Worm (Caenorhabditis elegans) whole organism, L1 larva: ENCODE results near the gene ipla-5.

Experiments used
- C04F5.9 ChIP-seq: sonication (generic microtip); optimal IDR thresholded peaks from 2 replicates; lab custom pipeline; 2016; ENCODE audit warnings: missing genetic modification characterization, missing compliant biosample characterization
- C16A3.4 ChIP-seq: fragments of 150-350 bp; optimal IDR thresholded peaks from 2 replicates; lab custom pipeline; 2014; ENCODE audit warnings: missing biosample characterization, missing genetic modification characterization
- C34B4.2 ChIP-seq: sonication (generic microtip); optimal IDR thresholded peaks from 2 replicates; lab custom pipeline; 2017; ENCODE audit warnings: mild to moderate bottlenecking, missing genetic modification characterization, missing compliant biosample characterization
- Y116A8C.19 ChIP-seq: sonication (generic microtip); optimal IDR thresholded peaks from 2 replicates; lab custom pipeline; 2016; ENCODE audit warnings: missing compliant biosample characterization, missing genetic modification characterization, borderline replicate concordance
- aha-1 ChIP-seq: fragments of 150-350 bp; optimal IDR thresholded peaks from 2 replicates; lab custom pipeline; 2014; ENCODE audit warnings: missing biosample characterization, missing genetic modification characterization
- alr-1 ChIP-seq: fragments of 200-800 bp; sonication (Bioruptor generic); optimal IDR thresholded peaks from 2 replicates; lab custom pipeline; 2018; ENCODE audit warnings: borderline replicate concordance, mild to moderate bottlenecking, missing genetic modification characterization, missing compliant biosample characterization
- blmp-1 ChIP-seq: fragments of 150-350 bp; optimal IDR thresholded peaks from 2 replicates; lab custom pipeline; 2014; ENCODE audit warnings: missing biosample characterization, missing genetic modification characterization
- ceh-63 ChIP-seq: fragments of 200-800 bp; sonication (Bioruptor generic); optimal IDR thresholded peaks from 2 replicates; lab custom pipeline; 2018; ENCODE audit warnings: mild to moderate bottlenecking, missing genetic modification characterization, missing compliant biosample characterization
- ceh-82 ChIP-seq, 3 experiments: fragments of 150-350 bp in 1 of 3; sonication (generic microtip) in 2 of 3; optimal IDR thresholded peaks; 2 replicates each; lab custom pipeline; 2014 to 2017; ENCODE audit warnings: missing biosample characterization in 3 of 3, missing genetic modification characterization in 3 of 3
- ceh-88 ChIP-seq: fragments of 200-800 bp; sonication (Bioruptor generic); IDR thresholded peaks from 2 replicates; pipeline ENCODE4 v1.3.6; 2022; ENCODE audit warnings: missing genetic modification characterization, missing compliant biosample characterization
- dpl-1 ChIP-seq, 3 experiments: fragments of 150-350 bp in 2 of 3; sonication (generic microtip) in 1 of 3; optimal IDR thresholded peaks; 2 replicates each; lab custom pipeline; 2014 to 2017; ENCODE audit warnings: missing biosample characterization in 3 of 3, missing genetic modification characterization in 3 of 3, missing genetic modification reagents in 3 of 3
- efl-1 ChIP-seq, 4 experiments: fragments of 150-350 bp; optimal IDR thresholded peaks in 3 of 4; peaks in 1 of 4; 1 replicate in 1 of 4; 2 replicates in 3 of 4; lab custom pipeline; 2014; ENCODE audit warnings: missing biosample characterization in 2 of 4, missing genetic modification characterization in 2 of 4, missing genetic modification reagents in 2 of 4
- efl-3 ChIP-seq: fragments of 200-800 bp; sonication (Bioruptor generic); optimal IDR thresholded peaks from 2 replicates; lab custom pipeline; 2018; ENCODE audit warnings: mild to moderate bottlenecking, missing genetic modification characterization, missing compliant biosample characterization
- egl-13 ChIP-seq: sonication (generic microtip); optimal IDR thresholded peaks from 2 replicates; lab custom pipeline; 2016; ENCODE audit warnings: missing genotype, missing genetic modification reagents, missing genetic modification characterization, missing compliant biosample characterization
- egl-27 ChIP-seq, 2 experiments: fragments of 150-350 bp in 1 of 2; sonication (generic microtip); optimal IDR thresholded peaks; 3 replicates each; lab custom pipeline; 2017 to 2018; ENCODE audit warnings: missing biosample characterization in 2 of 2, missing genetic modification characterization in 2 of 2, missing genetic modification reagents in 2 of 2
- elt-2 ChIP-seq: sonication (generic microtip); optimal IDR thresholded peaks from 2 replicates; lab custom pipeline; 2016; ENCODE audit warnings: missing genetic modification characterization, mild to moderate bottlenecking, inconsistent platforms, missing compliant biosample characterization, missing genetic modification reagents
- fkh-10 ChIP-seq: sonication (generic microtip); optimal IDR thresholded peaks from 2 replicates; lab custom pipeline; 2017; ENCODE audit warnings: missing biosample characterization, missing genetic modification reagents, missing genetic modification characterization
- fkh-4 ChIP-seq: sonication (generic microtip); optimal IDR thresholded peaks from 2 replicates; lab custom pipeline; 2016; ENCODE audit warnings: missing compliant biosample characterization, missing genetic modification characterization, borderline replicate concordance
- fkh-8 ChIP-seq: sonication (generic microtip); optimal IDR thresholded peaks from 2 replicates; lab custom pipeline; 2016; ENCODE audit warnings: mild to moderate bottlenecking, missing genetic modification characterization, missing compliant biosample characterization
- grh-1 ChIP-seq: fragments of 200-800 bp; sonication (Bioruptor generic); IDR thresholded peaks from 2 replicates; pipeline ENCODE4 v1.3.6; 2022; ENCODE audit warnings: missing genetic modification reagents, missing genetic modification characterization, missing compliant biosample characterization
- hpl-2 ChIP-seq: fragments of 150-350 bp; optimal IDR thresholded peaks from 2 replicates; lab custom pipeline; 2014; ENCODE audit warnings: missing biosample characterization, missing genetic modification reagents, missing genetic modification characterization
- irx-1 ChIP-seq: sonication (generic microtip); optimal IDR thresholded peaks from 2 replicates; lab custom pipeline; 2016; ENCODE audit warnings: missing genetic modification characterization, missing compliant biosample characterization
- jun-1 ChIP-seq: fragments of 150-350 bp; optimal IDR thresholded peaks from 2 replicates; lab custom pipeline; 2014; ENCODE audit warnings: missing biosample characterization, missing genetic modification reagents, missing genetic modification characterization
- lin-13 ChIP-seq: fragments of 150-350 bp; optimal IDR thresholded peaks from 2 replicates; lab custom pipeline; 2014; ENCODE audit warnings: missing biosample characterization, missing genetic modification reagents, missing genetic modification characterization
- lin-35 ChIP-seq, 2 experiments: fragments of 150-350 bp; optimal IDR thresholded peaks; 2 replicates each; lab custom pipeline; 2014; ENCODE audit warnings: missing biosample characterization in 2 of 2, missing genetic modification characterization in 2 of 2, missing genetic modification reagents in 2 of 2
- lsy-2 ChIP-seq, 2 experiments: fragments of 150-350 bp; optimal IDR thresholded peaks; 2 replicates each; lab custom pipeline; 2014; ENCODE audit warnings: missing biosample characterization in 2 of 2, missing genetic modification characterization in 2 of 2
- mab-9 ChIP-seq: fragments of 200-800 bp; sonication (Bioruptor generic); IDR thresholded peaks from 2 replicates; pipeline ENCODE4 v1.3.6; 2022; ENCODE audit warnings: missing genetic modification reagents, missing genetic modification characterization, missing compliant biosample characterization
- mdl-1 ChIP-seq, 2 experiments: fragments of 150-350 bp; optimal IDR thresholded peaks; 2 replicates each; lab custom pipeline; 2014 to 2017; ENCODE audit warnings: missing biosample characterization in 2 of 2, missing genetic modification characterization in 2 of 2, inconsistent platforms in 1 of 2
- mep-1 ChIP-seq: fragments of 150-350 bp; optimal IDR thresholded peaks from 2 replicates; lab custom pipeline; 2014; ENCODE audit warnings: missing biosample characterization, missing genetic modification characterization
- nhr-12 ChIP-seq: sonication (generic microtip); optimal IDR thresholded peaks from 2 replicates; lab custom pipeline; 2017; ENCODE audit warnings: missing biosample characterization, missing genetic modification characterization
- nhr-19 ChIP-seq: fragments of 200-800 bp; sonication (Bioruptor generic); conservative IDR thresholded peaks from 2 replicates; pipeline ENCODE4 v1.3.6; 2022; ENCODE audit warnings: missing genetic modification characterization, missing compliant biosample characterization
- nhr-20 ChIP-seq: sonication (generic microtip); optimal IDR thresholded peaks from 2 replicates; lab custom pipeline; 2016; ENCODE audit warnings: mild to moderate bottlenecking, missing genetic modification characterization, missing compliant biosample characterization
- nhr-47 ChIP-seq: sonication (generic microtip); optimal IDR thresholded peaks from 2 replicates; lab custom pipeline; 2016; ENCODE audit warnings: mild to moderate bottlenecking, missing genetic modification characterization, moderate library complexity, missing compliant biosample characterization
- nhr-71 ChIP-seq: sonication (generic microtip); optimal IDR thresholded peaks from 2 replicates; lab custom pipeline; 2016; ENCODE audit warnings: mild to moderate bottlenecking, missing genetic modification characterization, moderate library complexity, missing compliant biosample characterization
- nhr-76 ChIP-seq: sonication (generic microtip); optimal IDR thresholded peaks from 2 replicates; lab custom pipeline; 2017; ENCODE audit warnings: missing biosample characterization, missing genetic modification characterization
- nhr-77 ChIP-seq: fragments of 150-350 bp; optimal IDR thresholded peaks from 2 replicates; lab custom pipeline; 2014; ENCODE audit warnings: missing biosample characterization, missing genetic modification characterization
- nhr-85 ChIP-seq: sonication (generic microtip); peaks from one replicate; lab custom pipeline; 2016; ENCODE audit warnings: missing genetic modification characterization, inconsistent platforms, missing compliant biosample characterization
- nhr-90 ChIP-seq: sonication (generic microtip); optimal IDR thresholded peaks from 2 replicates; lab custom pipeline; 2016; ENCODE audit warnings: mild to moderate bottlenecking, missing genetic modification characterization, missing compliant biosample characterization; ENCODE audit not compliant: poor library complexity
- pqm-1 ChIP-seq: sonication (generic microtip); optimal IDR thresholded peaks from 3 replicates; lab custom pipeline; 2017; ENCODE audit warnings: missing biosample characterization, missing genetic modification characterization
- skn-1 ChIP-seq: fragments of 150-350 bp; optimal IDR thresholded peaks from 2 replicates; lab custom pipeline; 2014; ENCODE audit warnings: missing biosample characterization, missing genetic modification characterization
- snpc-4 ChIP-seq: fragments of 150-350 bp; optimal IDR thresholded peaks from 2 replicates; lab custom pipeline; 2014; ENCODE audit warnings: missing biosample characterization, missing genetic modification characterization
- snu-23 ChIP-seq: sonication (generic microtip); optimal IDR thresholded peaks from 2 replicates; lab custom pipeline; 2016; ENCODE audit warnings: missing genetic modification characterization, missing compliant biosample characterization
- sox-4 ChIP-seq: sonication (generic microtip); optimal IDR thresholded peaks from 2 replicates; lab custom pipeline; 2016; ENCODE audit warnings: missing genetic modification characterization, missing compliant biosample characterization
- sptf-1 ChIP-seq: fragments of 150-350 bp; optimal IDR thresholded peaks from 2 replicates; lab custom pipeline; 2014; ENCODE audit warnings: missing biosample characterization, missing genetic modification characterization
- sup-37 ChIP-seq: fragments of 200-800 bp; sonication (Bioruptor generic); optimal IDR thresholded peaks from 2 replicates; lab custom pipeline; 2018; ENCODE audit warnings: mild to moderate bottlenecking, missing genetic modification characterization, missing compliant biosample characterization
- swsn-7 ChIP-seq: sonication (generic microtip); optimal IDR thresholded peaks from 2 replicates; lab custom pipeline; 2016; ENCODE audit warnings: missing genetic modification characterization, missing compliant biosample characterization
- tbx-2 ChIP-seq: sonication (generic microtip); optimal IDR thresholded peaks from 2 replicates; lab custom pipeline; 2016; ENCODE audit warnings: missing genetic modification characterization, missing compliant biosample characterization
- unc-130 ChIP-seq: fragments of 150-350 bp; optimal IDR thresholded peaks from 2 replicates; lab custom pipeline; 2017; ENCODE audit warnings: missing biosample characterization, missing genetic modification characterization, inconsistent platforms
- unc-62 ChIP-seq: fragments of 150-350 bp; optimal IDR thresholded peaks from 2 replicates; lab custom pipeline; 2014; ENCODE audit warnings: missing biosample characterization, missing genetic modification reagents, missing genetic modification characterization
- vab-15 ChIP-seq: sonication (generic microtip); optimal IDR thresholded peaks from 2 replicates; lab custom pipeline; 2017; ENCODE audit warnings: missing genotype, mild to moderate bottlenecking, missing genetic modification characterization, missing compliant biosample characterization
- zag-1 ChIP-seq: fragments of 150-350 bp; optimal IDR thresholded peaks from 2 replicates; lab custom pipeline; 2014; ENCODE audit warnings: missing biosample characterization, missing genetic modification characterization
- zip-4 ChIP-seq: fragments of 200-800 bp; sonication (Bioruptor generic); optimal IDR thresholded peaks from 2 replicates; lab custom pipeline; 2018; ENCODE audit warnings: mild to moderate bottlenecking, missing genetic modification characterization, moderate library complexity, missing compliant biosample characterization

Gene ipla-5

DNA sequence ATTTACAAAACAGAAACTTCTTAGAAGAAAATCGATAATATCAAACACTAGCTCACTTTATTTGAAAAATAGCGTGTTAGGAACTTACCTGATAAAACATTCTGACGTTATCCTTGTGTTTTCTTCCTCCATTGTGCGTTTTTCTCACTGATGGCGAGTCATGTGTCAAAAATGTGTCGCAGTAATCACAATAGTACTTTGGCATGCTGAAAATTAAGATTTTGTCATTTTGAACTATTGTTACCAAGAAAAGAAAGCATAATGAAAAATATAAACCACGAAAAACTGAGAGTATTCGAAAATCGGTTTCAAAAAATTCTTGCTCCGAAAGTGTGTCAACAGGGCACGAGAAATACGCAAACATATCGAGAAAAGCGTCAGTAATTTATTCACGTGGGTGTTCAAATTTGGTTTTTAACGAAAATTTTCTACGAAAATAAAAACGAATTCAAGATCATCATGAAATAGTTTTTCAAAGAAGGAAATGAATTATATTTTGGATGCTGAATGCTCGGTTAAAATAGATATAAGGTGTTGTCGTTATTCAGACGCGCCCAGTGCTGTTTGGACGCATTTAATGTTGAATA lies 27.3 kb upstream of the ipla-5 start, which contains the start of gene snrp-3 (continued):
- TF ChIP-seq vab-15 (tag; lab: Kevin White, UChicago) (no peak), unc-62 (GFP tag; lab: Kevin White, UChicago) (no peak), zag-1 (peak; percentile 82), dpl-1 (GFP tag; optimal IDR thresholded peaks at IDR 0.05; lab: Kevin White, UChicago) (peak; percentile 95 to 98 (median 97)), nhr-12 (no peak), fkh-4 (no peak), fkh-8 (tag; lab: Kevin White, UChicago) (peak; percentile 67), egl-27 (tag; optimal IDR thresholded peaks at IDR 0.05; lab: Kevin White, UChicago) (peak in 1 of 2 experiments; percentile 9), mab-9 (GFP tag; lab: Robert Waterston, UW) (peak; percentile 41; the same call in 1 of the 2 replicates), nhr-77 (tag; lab: Kevin White, UChicago) (peak; percentile 69), hpl-2 (GFP tag; lab: Kevin White, UChicago) (peak; percentile 44), lin-13 (peak; percentile 85), aha-1 (tag; lab: Kevin White, UChicago) (peak; percentile 17), nhr-71 (tag; lab: Kevin White, UChicago) (peak; percentile 93), zip-4 (GFP tag; lab: Kevin White, UChicago) (peak; percentile 66), mep-1 (peak; percentile 97), jun-1 (tag; lab: Kevin White, UChicago) (peak; percentile 61), mdl-1 (tag; optimal IDR thresholded peaks at IDR 0.05; lab: Kevin White, UChicago) (peak in 1 of 2 experiments; percentile 83), alr-1 (tag; lab: Kevin White, UChicago) (no peak), efl-3 (GFP tag; lab: Kevin White, UChicago) (no peak), egl-13 (tag; lab: Kevin White, UChicago) (peak; percentile 32), tbx-2 (tag; lab: Kevin White, UChicago) (peak; percentile 86), sptf-1 (tag; lab: Kevin White, UChicago) (no peak), sox-4 (peak; percentile 50), fkh-10 (GFP tag; lab: Kevin White, UChicago) (peak; percentile 20), elt-2 (tag; lab: Kevin White, UChicago) (peak; percentile 60), blmp-1 (peak; percentile 68), grh-1 (GFP tag; lab: Robert Waterston, UW) (peak; percentile 77), unc-130 (tag; lab: Kevin White, UChicago) (peak; percentile 23), irx-1 (tag; lab: Kevin White, UChicago) (peak; percentile 83), C34B4.2 (tag; lab: Kevin White, UChicago) (no peak), pqm-1 (tag; lab: Kevin White, UChicago) (no peak), ceh-82 (tag; optimal IDR thresholded peaks at IDR 0.05; lab: Kevin White, UChicago) (peak; percentile 80 to 87 (median 81)), nhr-85 (peak; percentile 93), nhr-90 (peak; percentile 79), nhr-19 (GFP tag; lab: Robert Waterston, UW) (peak; percentile 85), nhr-76 (tag; lab: Kevin White, UChicago) (no peak), Y116A8C.19 (tag; lab: Kevin White, UChicago) (no peak), swsn-7 (tag; lab: Kevin White, UChicago) (peak; percentile 87), skn-1 (peak; percentile 80), C04F5.9 (peak; percentile 55), sup-37 (GFP tag; lab: Kevin White, UChicago) (peak; percentile 0)

ce11 chrIV:8691486-8691885 lies 23.6 kb upstream of the ipla-5 start, which contains the start of the genes hst-1 and ints-6:
TSS of gene hst-1 (minus strand) at chrIV:8691513.
TSS of gene ints-6 (plus strand) at chrIV:8691745.
- TF ChIP-seq C16A3.4 (tag; lab: Kevin White, UChicago): peak; percentile 16
- TF ChIP-seq efl-1 (optimal IDR thresholded peaks at IDR 0.05; lab: Kevin White, UChicago): peak; percentile 14 to 35
- peak; percentile 40 to 88 for TF ChIP-seq efl-1 (GFP tag; optimal IDR thresholded peaks at IDR 0.05 in 1 of 2; lab: Kevin White, UChicago)
- peak; percentile 21 for TF ChIP-seq nhr-20
- TF ChIP-seq snpc-4: no peak
- TF ChIP-seq blmp-1: peak; percentile 4
- TF ChIP-seq snu-23 (GFP tag; lab: Kevin White, UChicago): peak; percentile 46
- TF ChIP-seq ceh-63 (GFP tag; lab: Kevin White, UChicago): no peak
- TF ChIP-seq mep-1: peak; percentile 51
- TF ChIP-seq nhr-47 (tag; lab: Kevin White, UChicago): peak; percentile 32
- peak in 1 of 2 experiments; percentile 29 for TF ChIP-seq lin-35 (GFP tag; optimal IDR thresholded peaks at IDR 0.05; lab: Kevin White, UChicago)
- peak; percentile 40 to 56 for TF ChIP-seq lsy-2 (tag; optimal IDR thresholded peaks at IDR 0.05; lab: Kevin White, UChicago)
- TF ChIP-seq ceh-88: no peak
- peak; percentile 41 for TF ChIP-seq skn-1
- TF ChIP-seq swsn-7 (tag; lab: Kevin White, UChicago): peak; percentile 9
